Fruit fly (Drosophila melanogaster) whole organism, embryonic: ENCODE measurements around the gene lin-52.
A peak's percentile ranks its signal among the peaks of the same experiment; 100 is the strongest.

Experiments used
- Abd-B ChIP-seq: fragments of 200-800 bp; sonication (Bioruptor generic); optimal IDR thresholded peaks from 2 replicates; lab custom pipeline; 2018; ENCODE audit warnings: missing biosample characterization, mild to moderate bottlenecking, missing genetic modification characterization, moderate library complexity
- Ada2b ChIP-seq: fragments of 200-800 bp; sonication (Bioruptor generic); IDR thresholded peaks from 2 replicates; pipeline ENCODE4 v1.3.6; 2022; ENCODE audit warnings: missing biosample characterization, missing genetic modification characterization
- Aef1 ChIP-seq: fragments of 200-800 bp; sonication (Bioruptor generic); IDR thresholded peaks from 3 replicates; pipeline ENCODE4 v1.3.6; 2022; ENCODE audit warnings: missing biosample characterization, missing genetic modification characterization
- B-H1 ChIP-seq: fragments of 200-800 bp; sonication (Bioruptor generic); IDR thresholded peaks from 3 replicates; pipeline ENCODE4 v1.3.6; 2022; ENCODE audit warnings: missing biosample characterization, missing genetic modification characterization
- CG1024 ChIP-seq: fragments of 200-800 bp; sonication (Bioruptor generic); IDR thresholded peaks from 2 replicates; pipeline ENCODE4 v1.3.6; 2022; ENCODE audit warnings: missing biosample characterization, missing genetic modification characterization
- CG10267 ChIP-seq: fragments of 200-800 bp; sonication (Bioruptor generic); optimal IDR thresholded peaks from 2 replicates; lab custom pipeline; 2018; ENCODE audit warnings: missing biosample characterization, mild to moderate bottlenecking, missing genetic modification characterization, moderate library complexity
- CG12659 ChIP-seq: fragments of 200-800 bp; sonication (Bioruptor generic); optimal IDR thresholded peaks from 3 replicates; lab custom pipeline; 2017; ENCODE audit warnings: mild to moderate bottlenecking, missing biosample characterization, missing genetic modification reagents, missing genetic modification characterization
- CG12942 ChIP-seq: fragments of 200-800 bp; sonication (Bioruptor generic); optimal IDR thresholded peaks from 3 replicates; lab custom pipeline; 2016; ENCODE audit warnings: missing biosample characterization, missing genetic modification characterization
- CG15514 ChIP-seq: fragments of 200-800 bp; sonication (Bioruptor generic); optimal IDR thresholded peaks from 3 replicates; lab custom pipeline; 2017; ENCODE audit warnings: missing biosample characterization, missing genetic modification characterization, mild to moderate bottlenecking, moderate library complexity, missing genetic modification reagents
- CG16815 ChIP-seq: fragments of 200-800 bp; sonication (Bioruptor generic); optimal IDR thresholded peaks from 3 replicates; lab custom pipeline; 2017; ENCODE audit warnings: missing biosample characterization, mild to moderate bottlenecking, missing genetic modification characterization
- CG18262 ChIP-seq: fragments of 200-800 bp; optimal IDR thresholded peaks from 3 replicates; lab custom pipeline; 2019; ENCODE audit warnings: missing biosample characterization, mild to moderate bottlenecking, missing genetic modification characterization, moderate library complexity
- CG18476 ChIP-seq: fragments of 200-800 bp; sonication (Bioruptor generic); optimal IDR thresholded peaks from 2 replicates; lab custom pipeline; 2016; ENCODE audit warnings: missing biosample characterization, mild to moderate bottlenecking, missing genetic modification characterization
- CG2202 ChIP-seq: fragments of 200-800 bp; sonication (Bioruptor generic); optimal IDR thresholded peaks from 2 replicates; lab custom pipeline; 2018; ENCODE audit warnings: missing biosample characterization, mild to moderate bottlenecking, missing genetic modification characterization
- CG2678 ChIP-seq: fragments of 200-800 bp; sonication (Bioruptor generic); optimal IDR thresholded peaks from 3 replicates; lab custom pipeline; 2019; ENCODE audit warnings: missing biosample characterization, mild to moderate bottlenecking, missing genetic modification characterization, moderate library complexity
- CG2875 ChIP-seq: fragments of 200-800 bp; sonication (Bioruptor generic); optimal IDR thresholded peaks from 2 replicates; lab custom pipeline; 2017; ENCODE audit warnings: missing biosample characterization, mild to moderate bottlenecking, missing genetic modification characterization, missing genetic modification reagents
- CG32532 ChIP-seq: fragments of 200-800 bp; sonication (Bioruptor generic); IDR thresholded peaks from 2 replicates; pipeline ENCODE4 v1.3.6; 2022; ENCODE audit warnings: missing biosample characterization, missing genetic modification characterization
- CG33557 ChIP-seq: fragments of 200-800 bp; sonication (Bioruptor generic); optimal IDR thresholded peaks from 2 replicates; lab custom pipeline; 2019; ENCODE audit warnings: missing biosample characterization, mild to moderate bottlenecking, missing genetic modification characterization, moderate library complexity
- CG34224 ChIP-seq: fragments of 200-800 bp; sonication (Bioruptor generic); IDR thresholded peaks from 3 replicates; pipeline ENCODE4 v1.3.6; 2022; ENCODE audit warnings: missing biosample characterization, missing genetic modification characterization; ENCODE audit not compliant: partially characterized antibody
- CG3995 ChIP-seq: fragments of 200-800 bp; sonication (Bioruptor generic); optimal IDR thresholded peaks from 3 replicates; lab custom pipeline; 2016; ENCODE audit warnings: missing biosample characterization, missing genetic modification characterization
- CG6175 ChIP-seq: fragments of 200-800 bp; sonication (Bioruptor generic); IDR thresholded peaks from 3 replicates; pipeline ENCODE4 v1.3.6; 2022; ENCODE audit warnings: missing biosample characterization, missing genetic modification characterization
- CG8388 ChIP-seq: fragments of 200-800 bp; sonication (Bioruptor generic); optimal IDR thresholded peaks from 2 replicates; lab custom pipeline; 2019; ENCODE audit warnings: missing biosample characterization, mild to moderate bottlenecking, missing genetic modification characterization, moderate library complexity
- CG8765 ChIP-seq: fragments of 200-800 bp; sonication (Bioruptor generic); IDR thresholded peaks from 2 replicates; pipeline ENCODE4 v1.3.6; 2022; ENCODE audit warnings: missing biosample characterization, missing genetic modification characterization
- CG9437 ChIP-seq: fragments of 200-800 bp; sonication (Bioruptor generic); optimal IDR thresholded peaks from 2 replicates; lab custom pipeline; 2018; ENCODE audit warnings: missing biosample characterization, mild to moderate bottlenecking, missing genetic modification characterization
- HLH4C ChIP-seq: fragments of 200-800 bp; sonication (Bioruptor generic); IDR thresholded peaks from 3 replicates; pipeline ENCODE4 v1.3.6; 2022; ENCODE audit warnings: missing biosample characterization, missing genetic modification characterization; ENCODE audit not compliant: partially characterized antibody
- Hand ChIP-seq: fragments of 200-800 bp; sonication (Bioruptor generic); optimal IDR thresholded peaks from 2 replicates; lab custom pipeline; 2017; ENCODE audit warnings: mild to moderate bottlenecking, missing biosample characterization, missing genetic modification reagents, missing genetic modification characterization
- Mes4 ChIP-seq: fragments of 200-800 bp; sonication (Bioruptor generic); optimal IDR thresholded peaks from 2 replicates; lab custom pipeline; 2016; ENCODE audit warnings: missing biosample characterization, missing genetic modification characterization
- NC2β ChIP-seq: fragments of 200-800 bp; sonication (Bioruptor generic); optimal IDR thresholded peaks from 2 replicates; lab custom pipeline; 2016; ENCODE audit warnings: missing biosample characterization, missing genetic modification characterization
- NFAT ChIP-seq: fragments of 200-800 bp; sonication (Bioruptor generic); IDR thresholded peaks from 2 replicates; pipeline ENCODE4 v1.3.6; 2022; ENCODE audit warnings: missing biosample characterization, missing genetic modification characterization
- NfI ChIP-seq: fragments of 200-800 bp; sonication (Bioruptor generic); optimal IDR thresholded peaks from 3 replicates; lab custom pipeline; 2018; ENCODE audit warnings: missing biosample characterization, mild to moderate bottlenecking, missing genetic modification characterization, moderate library complexity
- Poxn ChIP-seq: fragments of 200-800 bp; sonication (Bioruptor generic); IDR thresholded peaks from 2 replicates; pipeline ENCODE4 v1.3.6; 2022; ENCODE audit warnings: missing biosample characterization, missing genetic modification characterization
- ac ChIP-seq: fragments of 200-800 bp; sonication (Bioruptor generic); optimal IDR thresholded peaks from 3 replicates; lab custom pipeline; 2017; ENCODE audit warnings: missing biosample characterization, mild to moderate bottlenecking, missing genetic modification characterization
- ap ChIP-seq: fragments of 200-800 bp; sonication (Bioruptor generic); IDR thresholded peaks from 2 replicates; pipeline ENCODE4 v1.3.6; 2022; ENCODE audit warnings: missing biosample characterization, missing genetic modification characterization
- chif ChIP-seq, 2 experiments: fragments of 200-800 bp; sonication (Bioruptor generic); optimal IDR thresholded peaks; 3 replicates each; lab custom pipeline; 2016; ENCODE audit warnings: missing biosample characterization in 2 of 2, missing genetic modification characterization in 2 of 2
- crp ChIP-seq, 2 experiments: fragments of 200-800 bp; sonication (Bioruptor generic); optimal IDR thresholded peaks; 2 replicates in 1 of 2; 3 replicates in 1 of 2; lab custom pipeline; 2017; ENCODE audit warnings: missing biosample characterization in 2 of 2, missing genetic modification characterization in 2 of 2, mild to moderate bottlenecking in 1 of 2, moderate library complexity in 1 of 2
- dmrt99B ChIP-seq: fragments of 200-800 bp; sonication (Bioruptor generic); optimal IDR thresholded peaks from 2 replicates; lab custom pipeline; 2018; ENCODE audit warnings: missing biosample characterization, mild to moderate bottlenecking, missing genetic modification characterization, moderate library complexity
- esg ChIP-seq: fragments of 200-800 bp; sonication (Bioruptor generic); conservative IDR thresholded peaks from 2 replicates; pipeline ENCODE4 v1.3.6; 2022; ENCODE audit warnings: missing biosample characterization, missing genetic modification characterization
- fu2 ChIP-seq: fragments of 200-800 bp; sonication (Bioruptor generic); optimal IDR thresholded peaks from 2 replicates; lab custom pipeline; 2016; ENCODE audit warnings: missing biosample characterization, missing genetic modification characterization
- grn ChIP-seq: fragments of 200-800 bp; sonication (Bioruptor generic); optimal IDR thresholded peaks from 3 replicates; lab custom pipeline; 2017; ENCODE audit warnings: missing biosample characterization, missing genetic modification characterization
- kah ChIP-seq: fragments of 200-800 bp; sonication (Bioruptor generic); optimal IDR thresholded peaks from 2 replicates; lab custom pipeline; 2018; ENCODE audit warnings: missing biosample characterization, mild to moderate bottlenecking, missing genetic modification characterization
- lab ChIP-seq: fragments of 200-800 bp; sonication (Bioruptor generic); optimal IDR thresholded peaks from 3 replicates; lab custom pipeline; 2017; ENCODE audit warnings: missing biosample characterization, missing genetic modification characterization, mild to moderate bottlenecking, moderate library complexity, missing genetic modification reagents
- lov ChIP-seq, 2 experiments: fragments of 200-800 bp in 1 of 2; fragments of >200 bp in 1 of 2; sonication (Bioruptor generic) in 1 of 2; IDR thresholded peaks in 1 of 2; optimal IDR thresholded peaks in 1 of 2; 2 replicates in 1 of 2; 3 replicates in 1 of 2; pipeline versions ENCODE4 v1.3.6 to Lab custom; 2017 to 2022; ENCODE audit warnings: missing biosample characterization in 1 of 2, missing genetic modification characterization in 1 of 2
- phol ChIP-seq: fragments of 200-800 bp; sonication (Bioruptor generic); optimal IDR thresholded peaks from 3 replicates; lab custom pipeline; 2018; ENCODE audit warnings: missing biosample characterization, mild to moderate bottlenecking, missing genetic modification characterization, moderate library complexity
- pnt ChIP-seq: fragments of 200-800 bp; sonication (Bioruptor generic); optimal IDR thresholded peaks from 3 replicates; lab custom pipeline; 2016; ENCODE audit warnings: missing biosample characterization, missing genetic modification characterization
- prd ChIP-seq, 3 experiments: fragments of >200 bp in 2 of 3; fragments of 200-800 bp in 1 of 3; sonication (Bioruptor generic) in 1 of 3; optimal IDR thresholded peaks in 2 of 3; IDR thresholded peaks in 1 of 3; 2 replicates in 2 of 3; 3 replicates in 1 of 3; pipeline versions ENCODE4 v1.3.6 to Lab custom; 2017 to 2022; ENCODE audit warnings: missing biosample characterization in 1 of 3, missing genetic modification characterization in 1 of 3
- seq ChIP-seq: fragments of 200-800 bp; sonication (Bioruptor generic); IDR thresholded peaks from 2 replicates; pipeline ENCODE4 v1.3.6; 2022; ENCODE audit warnings: missing biosample characterization, missing genetic modification characterization
- ssp ChIP-seq: fragments of 200-800 bp; sonication (Bioruptor generic); IDR thresholded peaks from 2 replicates; pipeline ENCODE4 v1.3.6; 2022; ENCODE audit warnings: missing biosample characterization, missing genetic modification characterization
- sug ChIP-seq: fragments of 200-800 bp; optimal IDR thresholded peaks from 2 replicates; lab custom pipeline; 2019; ENCODE audit warnings: missing biosample characterization, mild to moderate bottlenecking, missing genetic modification characterization, moderate library complexity
- wor ChIP-seq: fragments of 200-800 bp; sonication (Bioruptor generic); IDR thresholded peaks from 2 replicates; pipeline ENCODE4 v1.3.6; 2022; ENCODE audit warnings: missing biosample characterization, missing genetic modification characterization
- zfh2 ChIP-seq: fragments of 200-800 bp; sonication (Bioruptor generic); optimal IDR thresholded peaks from 2 replicates; lab custom pipeline; 2016; ENCODE audit warnings: missing biosample characterization, missing genetic modification characterization

The lin-52 gene

DNA sequence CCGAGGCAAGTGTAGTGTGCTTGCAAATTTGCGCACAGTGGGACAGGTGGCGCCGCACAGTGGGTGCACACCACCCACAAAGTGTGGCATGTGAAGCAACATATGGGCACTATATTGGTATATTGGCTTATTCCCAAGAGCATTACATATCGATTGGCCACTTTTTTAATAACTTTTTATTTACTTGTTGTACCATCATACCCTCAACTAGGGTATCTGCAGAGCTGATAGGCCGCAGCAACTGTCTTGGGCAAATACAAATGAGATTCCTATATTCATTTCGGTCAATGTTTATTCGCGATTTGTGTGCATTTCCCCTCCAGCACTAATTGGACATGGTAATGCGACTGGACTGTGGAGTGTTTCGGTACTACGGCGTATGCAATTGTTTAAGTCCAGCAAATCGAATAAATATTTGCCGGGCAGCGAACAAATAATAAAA is 30.0 kb downstream of the lin-52 start (continued):
- TF ChIP-seq crp (GFP tag; optimal IDR thresholded peaks at IDR 0.05; lab: Kevin White, UChicago): peak in 1 of 2 experiments; percentile 7
- TF ChIP-seq Hand (GFP tag; lab: Kevin White, UChicago): no peak
- peak; percentile 10 for TF ChIP-seq zfh2 (GFP tag; lab: Kevin White, UChicago)
- peak; percentile 40 for TF ChIP-seq CG18262 (tag; lab: Kevin White, UChicago)
- 0 out of 2 replicates have a peak, but pooled peaks have one; percentile 55 for TF ChIP-seq ap (GFP tag; lab: Robert Waterston, UW)
- peak; percentile 59 for TF ChIP-seq CG2202 (tag; lab: Kevin White, UChicago)
- peak; percentile 53 for TF ChIP-seq esg (GFP tag; lab: Robert Waterston, UW)
- no peak for TF ChIP-seq CG6175 (GFP tag; lab: Robert Waterston, UW)
- no peak for TF ChIP-seq fu2
- TF ChIP-seq CG33557: peak; percentile 54
- TF ChIP-seq kah (GFP tag; lab: Kevin White, UChicago): no peak
- no peak for TF ChIP-seq HLH4C (GFP tag; lab: Robert Waterston, UW)
- TF ChIP-seq wor (GFP tag; lab: Robert Waterston, UW): peak; percentile 64
- no peak for TF ChIP-seq NFAT (GFP tag; lab: Robert Waterston, UW)
- TF ChIP-seq NC2β (GFP tag; lab: Kevin White, UChicago): no peak
- TF ChIP-seq lov (optimal IDR thresholded peaks at IDR 0.05; lab: Kevin White, UChicago): no peak
- 0 out of 3 replicates have a peak, but pooled peaks have one; percentile 15 for TF ChIP-seq lov (GFP tag; IDR thresholded peaks at IDR 0.05; lab: Robert Waterston, UW)
- no peak for TF ChIP-seq CG12659
- no peak for TF ChIP-seq CG16815 (GFP tag; lab: Kevin White, UChicago)
- TF ChIP-seq grn (GFP tag; lab: Kevin White, UChicago): no peak
- TF ChIP-seq CG15514 (GFP tag; lab: Kevin White, UChicago): peak; percentile 6
- TF ChIP-seq sug (tag; lab: Kevin White, UChicago): no peak
- peak; percentile 46 for TF ChIP-seq CG1024 (GFP tag; lab: Robert Waterston, UW)
- TF ChIP-seq ssp (GFP tag; lab: Robert Waterston, UW): peak; percentile 47
- TF ChIP-seq CG34224 (GFP tag; lab: Robert Waterston, UW): no peak
- TF ChIP-seq NfI: no peak
- TF ChIP-seq seq (GFP tag; lab: Robert Waterston, UW): no peak; the same call in 1 of the 2 replicates
- peak; percentile 72 for TF ChIP-seq CG2875 (GFP tag; lab: Kevin White, UChicago)
- peak; percentile 59 for TF ChIP-seq CG2678
- TF ChIP-seq CG32532 (GFP tag; lab: Robert Waterston, UW): peak; percentile 36; the same call in 1 of the 2 replicates
- TF ChIP-seq pnt (GFP tag; lab: Kevin White, UChicago): peak; percentile 40
- no peak for TF ChIP-seq Poxn (GFP tag; lab: Robert Waterston, UW)
- TF ChIP-seq Abd-B (GFP tag; lab: Kevin White, UChicago): peak; percentile 29
- TF ChIP-seq CG3995 (GFP tag; lab: Kevin White, UChicago): no peak
- TF ChIP-seq chif (GFP tag; optimal IDR thresholded peaks at IDR 0.05; lab: Kevin White, UChicago): peak; percentile 24 to 37
- TF ChIP-seq CG8388 (GFP tag; lab: Kevin White, UChicago): peak; percentile 20
- no peak for TF ChIP-seq B-H1 (GFP tag; lab: Robert Waterston, UW)
- TF ChIP-seq CG12942 (GFP tag; lab: Kevin White, UChicago): no peak
- no peak for TF ChIP-seq prd (optimal IDR thresholded peaks at IDR 0.05; lab: Kevin White, UChicago)
- peak; percentile 64 for TF ChIP-seq prd (GFP tag; IDR thresholded peaks at IDR 0.05; lab: Robert Waterston, UW)
- no peak for TF ChIP-seq CG10267 (tag; lab: Kevin White, UChicago)
- peak; percentile 23 for TF ChIP-seq Mes4 (GFP tag; lab: Kevin White, UChicago)
- peak; percentile 22 for TF ChIP-seq ac (GFP tag; lab: Kevin White, UChicago)
- TF ChIP-seq CG18476 (GFP tag; lab: Kevin White, UChicago): no peak
- TF ChIP-seq CG8765 (GFP tag; lab: Robert Waterston, UW): peak; percentile 37; the same call in 1 of the 2 replicates
- peak; percentile 53 for TF ChIP-seq lab (GFP tag; lab: Kevin White, UChicago)
- TF ChIP-seq Ada2b (GFP tag; lab: Robert Waterston, UW): peak; percentile 54
- 0 out of 3 replicates have a peak, but pooled peaks have one; percentile 10 for TF ChIP-seq Aef1
- no peak for TF ChIP-seq CG9437 (GFP tag; lab: Kevin White, UChicago)
- peak; percentile 52 for TF ChIP-seq dmrt99B (tag; lab: Kevin White, UChicago)
- peak; percentile 46 for TF ChIP-seq phol (tag; lab: Kevin White, UChicago)
